Worm (Caenorhabditis elegans) whole organism, midembryonic: ENCODE results near the gene hot-8.
A peak's percentile ranks its signal among the peaks of the same experiment; 100 is the strongest.

Experiments used
- ref-1 ChIP-seq: fragments of 200-800 bp; sonication (Bioruptor generic); conservative IDR thresholded peaks from 2 replicates; pipeline ENCODE4 v1.3.6; 2022; ENCODE audit warnings: missing genetic modification reagents, missing genetic modification characterization, missing compliant biosample characterization
- tab-1 ChIP-seq: fragments of 200-800 bp; sonication (Bioruptor generic); IDR thresholded peaks from 2 replicates; pipeline ENCODE4 v1.3.6; 2022; ENCODE audit warnings: missing genetic modification characterization, missing compliant biosample characterization
- ztf-23 ChIP-seq: fragments of 200-800 bp; sonication (Bioruptor generic); IDR thresholded peaks from 2 replicates; pipeline ENCODE4 v1.3.6; 2022; ENCODE audit warnings: missing genetic modification reagents, missing genetic modification characterization, missing compliant biosample characterization

DNA sequence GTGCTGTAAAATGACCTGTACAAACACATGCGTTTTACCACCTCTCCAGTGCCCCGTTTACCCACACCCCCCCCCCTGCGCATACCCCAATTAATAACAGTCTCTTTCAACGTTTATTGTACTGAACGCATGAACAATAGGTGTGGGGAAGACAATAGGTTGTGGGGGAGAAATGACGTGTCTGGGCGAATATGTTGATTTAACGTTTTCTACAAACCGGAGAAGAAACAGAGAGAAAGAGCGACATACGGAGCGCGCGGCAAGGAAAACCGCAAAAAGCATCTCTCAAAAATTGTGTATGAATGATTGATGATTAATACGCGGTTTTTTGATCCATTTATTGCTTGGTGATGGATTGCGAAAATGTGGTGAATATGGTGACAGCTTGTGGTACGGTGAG is 43.8 kb downstream of the hot-8 start:
- TF ChIP-seq ref-1 (GFP tag; lab: Robert Waterston, UW) (no peak), ztf-23 (GFP tag; lab: Robert Waterston, UW) (0 out of 2 replicates have a peak, but pooled peaks have one; percentile 10), tab-1 (0 out of 2 replicates have a peak, but pooled peaks have one; percentile 43)
